Worm (Caenorhabditis elegans): ENCODE measurements around the gene lact-7.
A peak's percentile ranks its signal among the peaks of the same experiment; 100 is the strongest.

lact-7 gene

ce11 chrX:11798057-11798555, 39.2 kb downstream of the lact-7 start, which contains the start of gene rsd-3 (continued):
- TF ChIP-seq lin-35 (GFP tag; optimal IDR thresholded peaks at IDR 0.05) (peak in 1 of 3 experiments; percentile 52), atf-7 (tag; optimal IDR thresholded peaks at IDR 0.05) (peak; percentile 16), Y67H2A.10 (GFP tag; conservative IDR thresholded peaks at IDR 0.05) (no peak), snpc-4 (GFP tag; optimal IDR thresholded peaks at IDR 0.05) (no peak), snpc-4 (tag; optimal IDR thresholded peaks at IDR 0.05) (peak in 1 of 4 experiments; percentile 33), pha-4 (tag; optimal IDR thresholded peaks at IDR 0.05) (no peak), ceh-27 (GFP tag; optimal IDR thresholded peaks at IDR 0.05) (peak; percentile 21), nhr-80 (tag; optimal IDR thresholded peaks at IDR 0.05) (peak; percentile 78), zfh-2 (GFP tag; conservative IDR thresholded peaks at IDR 0.05) (peak; percentile 86), gei-17 (GFP tag; optimal IDR thresholded peaks at IDR 0.05) (peak; percentile 5), let-607 (tag; optimal IDR thresholded peaks at IDR 0.05) (peak; percentile 85 to 87), madf-10 (tag; optimal IDR thresholded peaks at IDR 0.05) (peak; percentile 18), dox-1 (GFP tag; IDR thresholded peaks at IDR 0.05) (peak; percentile 69), hsf-1 (GFP tag; IDR thresholded peaks at IDR 0.05) (no peak), B0336.3 (GFP tag; IDR thresholded peaks at IDR 0.05) (0 out of 2 replicates have a peak, but pooled peaks have one; percentile 47), lin-40 (tag; optimal IDR thresholded peaks at IDR 0.05) (peak; percentile 75), nhr-120 (GFP tag; IDR thresholded peaks at IDR 0.05) (no peak)

- TF ChIP-seq madf-8 (GFP tag; conservative IDR thresholded peaks at IDR 0.05) (no peak), ceh-100 (GFP tag; IDR thresholded peaks at IDR 0.05) (no peak), lin-54 (GFP tag; optimal IDR thresholded peaks at IDR 0.05) (no peak), let-607 (tag; optimal IDR thresholded peaks at IDR 0.05) (no peak), K12H6.12 (tag; optimal IDR thresholded peaks at IDR 0.05) (no peak), F33H1.4 (GFP tag; IDR thresholded peaks at IDR 0.05) (no peak), tlf-1 (GFP tag; optimal IDR thresholded peaks at IDR 0.05) (no peak), ceh-40 (GFP tag; IDR thresholded peaks at IDR 0.05) (no peak), snpc-1.1 (tag; optimal IDR thresholded peaks at IDR 0.05; ENCODE audit: insufficient read depth) (no peak), F57A8.1 (GFP tag; optimal IDR thresholded peaks at IDR 0.05) (no peak), T07F8.4 (tag; optimal IDR thresholded peaks at IDR 0.05) (no peak), nfyb-1 (GFP tag; IDR thresholded peaks at IDR 0.05) (no peak), ZK185.1 (tag; optimal IDR thresholded peaks at IDR 0.05; ENCODE audit: poor library complexity, severe bottlenecking) (no peak), ztf-22 (GFP tag; optimal IDR thresholded peaks at IDR 0.05) (no peak), lsy-27 (tag; optimal IDR thresholded peaks at IDR 0.05; ENCODE audit: borderline replicate concordance, insufficient read depth) (no peak), attf-5 (GFP tag; optimal IDR thresholded peaks at IDR 0.05) (no peak), rpc-1 (optimal IDR thresholded peaks at IDR 0.05) (no peak), rpc-1 (tag; optimal IDR thresholded peaks at IDR 0.05) (no peak), T26A5.8 (tag; optimal IDR thresholded peaks at IDR 0.05) (no peak)
Measured at ce11 chrX:11804057-11804456, 45.1 kb downstream of the lact-7 start, which contains the start of gene C34E11.4. Gene C34E11.4 (plus strand): TSS chrX:11804210.

- TF ChIP-seq rpc-1 (optimal IDR thresholded peaks at IDR 0.05) = peak; percentile 39
- peak; percentile 72 for TF ChIP-seq rpc-1 (tag; optimal IDR thresholded peaks at IDR 0.05)
- no peak for TF ChIP-seq aptf-2 (GFP tag; conservative IDR thresholded peaks at IDR 0.05)
- peak; percentile 45 for TF ChIP-seq B0261.1 (tag; optimal IDR thresholded peaks at IDR 0.05)
- TF ChIP-seq zfh-2 (GFP tag; conservative IDR thresholded peaks at IDR 0.05) = peak; percentile 71
- peak; percentile 80 for TF ChIP-seq tbp1 (GFP tag; optimal IDR thresholded peaks at IDR 0.05)
Measured at ce11 chrX:11806175-11806853, 47.4 kb downstream of the lact-7 start.
